Fruit fly (Drosophila melanogaster) whole organism, pupa: Measurements from ENCODE around the gene Jon25Bii.

Source experiments
- CG12605 ChIP-seq: fragments of 200-800 bp; sonication (Bioruptor generic); IDR thresholded peaks from 2 replicates; pipeline ENCODE4 v1.3.6; 2022; ENCODE audit warnings: missing biosample characterization, missing genetic modification characterization
- CG13204 ChIP-seq: fragments of 200-800 bp; sonication (Bioruptor generic); optimal IDR thresholded peaks from 2 replicates; lab custom pipeline; 2018; ENCODE audit warnings: missing biosample characterization, mild to moderate bottlenecking, missing genetic modification characterization, moderate library complexity
- CG15710 ChIP-seq: fragments of 200-800 bp; sonication (Bioruptor generic); optimal IDR thresholded peaks from 2 replicates; lab custom pipeline; 2018; ENCODE audit warnings: missing biosample characterization, mild to moderate bottlenecking, missing genetic modification characterization, moderate library complexity
- CG34367 ChIP-seq: fragments of 200-800 bp; sonication (Bioruptor generic); optimal IDR thresholded peaks from 2 replicates; lab custom pipeline; 2018; ENCODE audit warnings: missing biosample characterization, mild to moderate bottlenecking, missing genetic modification characterization
- CG4496 ChIP-seq: fragments of 200-800 bp; sonication (Bioruptor generic); IDR thresholded peaks from 3 replicates; pipeline ENCODE4 v1.3.6; 2022; ENCODE audit warnings: missing biosample characterization, missing genetic modification characterization
- Pif1B ChIP-seq: fragments of 200-800 bp; sonication (Bioruptor generic); optimal IDR thresholded peaks from 3 replicates; lab custom pipeline; 2016; ENCODE audit warnings: missing biosample characterization, missing genetic modification characterization
- Snoo ChIP-seq: fragments of 200-800 bp; sonication (Bioruptor generic); optimal IDR thresholded peaks from 3 replicates; lab custom pipeline; 2017; ENCODE audit warnings: missing biosample characterization, mild to moderate bottlenecking, missing genetic modification characterization, inconsistent platforms
- gl ChIP-seq: fragments of 200-800 bp; sonication (Bioruptor generic); optimal IDR thresholded peaks from 2 replicates; lab custom pipeline; 2018; ENCODE audit warnings: missing biosample characterization, mild to moderate bottlenecking, missing genetic modification characterization
- rn ChIP-seq: fragments of 200-800 bp; sonication (Bioruptor generic); IDR thresholded peaks from 2 replicates; pipeline ENCODE4 v1.3.6; 2022; ENCODE audit warnings: missing biosample characterization, missing genetic modification characterization

DNA sequence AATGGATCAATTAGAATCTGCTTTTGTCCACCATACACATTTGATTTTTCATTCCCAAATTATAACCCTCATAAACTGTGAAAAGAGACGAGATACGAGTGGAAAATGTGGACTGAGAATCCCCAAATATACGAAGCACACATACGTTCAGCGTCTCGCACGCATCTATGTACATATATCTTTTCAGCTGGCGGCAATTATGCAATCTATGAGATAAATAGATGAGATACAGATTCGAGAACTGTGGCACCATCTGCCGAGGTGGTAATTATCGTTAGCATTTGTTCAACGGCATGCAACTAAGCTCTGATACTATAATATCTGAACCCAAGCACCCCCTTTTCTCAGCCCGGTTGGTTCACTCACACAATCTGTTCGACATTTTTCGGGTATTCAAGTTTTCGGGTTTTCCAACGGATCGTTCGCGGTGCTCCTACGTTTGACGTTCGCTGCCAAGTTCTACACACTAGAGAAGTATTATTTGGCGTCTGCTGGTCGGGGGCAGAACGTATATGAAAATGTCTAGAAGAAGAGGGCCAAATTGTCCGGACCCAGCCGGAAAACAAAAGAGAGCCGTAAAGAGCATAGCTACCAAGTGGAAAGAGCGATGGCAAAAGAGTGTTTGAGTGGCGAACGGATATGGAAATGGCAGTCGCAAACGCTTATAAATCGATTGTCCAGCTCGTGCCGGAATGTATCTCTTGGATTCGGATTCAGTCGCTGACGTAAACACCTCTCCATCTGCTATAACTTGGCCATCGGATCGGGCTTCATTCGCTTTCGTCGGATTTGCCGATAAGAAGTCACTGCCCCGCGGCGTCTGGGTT, 42.3 kb upstream of the Jon25Bii start:
- TF ChIP-seq Snoo, result no peak
- TF ChIP-seq rn (GFP tag; lab: Robert Waterston, UW), result no peak
- TF ChIP-seq CG12605 (GFP tag; lab: Robert Waterston, UW), result no peak
- TF ChIP-seq Pif1B (GFP tag; lab: Kevin White, UChicago), result no peak
- TF ChIP-seq gl (tag; lab: Kevin White, UChicago), result no peak
- TF ChIP-seq CG4496 (GFP tag; lab: Robert Waterston, UW), result no peak
- TF ChIP-seq CG13204 (GFP tag; lab: Kevin White, UChicago), result no peak
- no peak for TF ChIP-seq CG34367 (tag; lab: Kevin White, UChicago)
- no peak for TF ChIP-seq CG15710 (tag; lab: Kevin White, UChicago)
